Fruit fly (Drosophila melanogaster): ENCODE measurements around the gene ImpE3.
A peak's percentile ranks its signal among the peaks of the same experiment; 100 is the strongest.
"Not testable (repeated sequence)": the region's sequence is repeated elsewhere in the genome, so short reads cannot be mapped to it uniquely, and the experiment has no call there.

ImpE3 gene

DNA sequence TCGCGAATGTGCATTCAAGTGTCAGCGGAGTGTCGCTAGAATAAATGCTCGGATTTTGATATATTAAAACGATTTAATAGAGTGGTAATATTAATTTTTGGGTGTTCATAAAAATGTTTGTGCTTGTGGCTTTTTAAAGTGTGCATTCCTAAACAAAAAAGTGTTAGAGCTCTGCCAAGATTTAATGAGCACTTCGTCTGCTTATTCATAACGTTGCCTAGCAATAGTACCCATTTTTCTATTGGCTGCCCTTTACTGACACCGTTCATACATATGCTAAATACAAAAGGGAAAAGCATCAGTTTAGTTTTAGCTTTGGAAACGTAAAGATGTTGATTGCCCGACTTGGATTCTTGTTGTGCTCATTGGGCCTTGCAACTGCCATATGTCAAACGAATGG lies 20.0 kb upstream of the ImpE3 start, which contains the start of gene CG43061:
CG43061 (plus strand) TSS at position 301 of the 400 bp plus-strand sequence.
- not testable (repeated sequence) for TF ChIP-seq Abd-B, foxo, jim (GFP tag; optimal IDR thresholded peaks at IDR 0.05)

DNA sequence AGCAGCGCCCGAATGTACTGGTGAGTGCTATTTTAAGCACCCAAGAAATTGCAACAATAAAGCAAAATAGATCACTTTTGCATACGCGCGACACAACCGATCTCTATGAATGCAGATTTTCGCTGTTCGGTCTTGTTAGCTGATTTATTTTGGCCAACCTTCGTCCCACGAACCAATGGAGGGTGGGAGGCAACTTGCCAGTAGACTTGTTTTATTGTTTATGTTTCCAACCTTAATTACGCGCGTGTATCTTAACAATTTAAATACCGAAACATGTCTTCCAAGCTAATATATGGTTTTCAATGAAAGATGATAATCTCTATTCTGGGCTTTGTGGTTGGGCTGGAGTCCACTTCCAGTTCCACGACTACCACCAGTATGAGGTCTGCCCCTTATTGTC lies 19.5 kb upstream of the ImpE3 start, which contains the start of gene CG43618:
CG43618 (plus strand) TSS at position 301 of the 400 bp plus-strand sequence.
- TF ChIP-seq dl (GFP tag; optimal IDR thresholded peaks at IDR 0.05; ENCODE audit: insufficient read depth in 1 of 2, partially characterized antibody in 2 of 2); Mio (GFP tag; optimal IDR thresholded peaks at IDR 0.05); psq (GFP tag; optimal IDR thresholded peaks at IDR 0.05): not testable (repeated sequence)

DNA sequence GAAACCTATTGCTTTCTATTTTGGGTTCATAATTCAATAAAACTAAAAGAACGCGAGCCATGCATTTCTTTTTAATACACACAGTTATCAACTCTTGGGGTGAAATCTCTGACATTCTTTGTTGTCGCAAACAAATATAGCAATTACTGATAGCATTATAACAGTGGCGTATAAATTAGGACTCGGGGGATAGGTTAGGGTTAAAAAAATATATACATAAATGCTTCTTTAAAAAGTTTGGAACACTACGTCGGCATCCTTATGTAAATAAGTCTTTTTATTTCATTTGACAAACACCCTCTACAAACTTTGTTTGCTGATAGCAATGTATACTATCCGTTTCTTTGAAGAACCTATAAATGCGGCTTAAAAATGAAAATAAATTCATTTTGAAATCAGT lies 11.5 kb upstream of the ImpE3 start, which contains the start of gene CG43060:
CG43060 (plus strand) TSS at position 382 of the 400 bp plus-strand sequence.
- TF ChIP-seq GATAd (GFP tag; optimal IDR thresholded peaks at IDR 0.05) (no peak), CG9705 (GFP tag; optimal IDR thresholded peaks at IDR 0.05) (no peak), psq (GFP tag; optimal IDR thresholded peaks at IDR 0.05) (no peak), Abd-B (GFP tag; optimal IDR thresholded peaks at IDR 0.05) (no peak), rgr (GFP tag; optimal IDR thresholded peaks at IDR 0.05) (peak; percentile 38), br (GFP tag; optimal IDR thresholded peaks at IDR 0.05) (no peak), woc (GFP tag; optimal IDR thresholded peaks at IDR 0.05) (no peak), Dif (GFP tag; optimal IDR thresholded peaks at IDR 0.05; ENCODE audit: partially characterized antibody) (no peak), Vsx2 (GFP tag; optimal IDR thresholded peaks at IDR 0.05; ENCODE audit: partially characterized antibody) (no peak), HLH106 (tag; optimal IDR thresholded peaks at IDR 0.05) (no peak), Hr83 (GFP tag; optimal IDR thresholded peaks at IDR 0.05; ENCODE audit: poor library complexity, severe bottlenecking) (no peak), Mio (GFP tag; optimal IDR thresholded peaks at IDR 0.05) (no peak), Dfd (GFP tag; optimal IDR thresholded peaks at IDR 0.05) (no peak), N (GFP tag; optimal IDR thresholded peaks at IDR 0.05) (no peak), Jra (GFP tag; optimal IDR thresholded peaks at IDR 0.05) (no peak), tai (GFP tag; optimal IDR thresholded peaks at IDR 0.05) (no peak), sv (GFP tag; optimal IDR thresholded peaks at IDR 0.05) (no peak), Rel (GFP tag; optimal IDR thresholded peaks at IDR 0.05) (no peak), Rel (tag; optimal IDR thresholded peaks at IDR 0.05) (no peak), Hnf4 (GFP tag; optimal IDR thresholded peaks at IDR 0.05) (no peak), pan (optimal IDR thresholded peaks at IDR 0.05) (no peak), Myc (optimal IDR thresholded peaks at IDR 0.05) (no peak), fru (GFP tag; optimal IDR thresholded peaks at IDR 0.05) (peak; percentile 16), jim (GFP tag; optimal IDR thresholded peaks at IDR 0.05) (no peak), dl (GFP tag; optimal IDR thresholded peaks at IDR 0.05; ENCODE audit: insufficient read depth in 1 of 2, partially characterized antibody in 2 of 2) (no peak), Hr78 (GFP tag; optimal IDR thresholded peaks at IDR 0.05) (no peak), brk (GFP tag; optimal IDR thresholded peaks at IDR 0.05) (no peak), OdsH (GFP tag; optimal IDR thresholded peaks at IDR 0.05) (peak; percentile 10), lola (GFP tag; optimal IDR thresholded peaks at IDR 0.05) (no peak), CG32264 (GFP tag; optimal IDR thresholded peaks at IDR 0.05) (no peak), Sp1 (GFP tag; optimal IDR thresholded peaks at IDR 0.05) (no peak), ey (GFP tag; optimal IDR thresholded peaks at IDR 0.05) (peak; percentile 16), usp (GFP tag; optimal IDR thresholded peaks at IDR 0.05) (no peak), dmrt93B (GFP tag; optimal IDR thresholded peaks at IDR 0.05) (no peak), CrebA (GFP tag; optimal IDR thresholded peaks at IDR 0.05; ENCODE audit: borderline replicate concordance) (no peak), dsf (GFP tag; optimal IDR thresholded peaks at IDR 0.05; ENCODE audit: borderline replicate concordance) (no peak), sage (GFP tag; optimal IDR thresholded peaks at IDR 0.05) (no peak), foxo (GFP tag; optimal IDR thresholded peaks at IDR 0.05) (peak in 1 of 2 experiments; percentile 27), h (GFP tag; optimal IDR thresholded peaks at IDR 0.05) (peak; percentile 11)
